Fruit fly (Drosophila melanogaster): ENCODE measurements around the gene CG18048.

CG18048 gene

dm6 chr3R:6395572-6396295 lies 49.8 kb downstream of the CG18048 start (continued):
- TF ChIP-seq CG4318 (GFP tag; optimal IDR thresholded peaks at IDR 0.05) (peak; percentile 11), fd85E (GFP tag; optimal IDR thresholded peaks at IDR 0.05) (no peak), Hr39 (GFP tag; optimal IDR thresholded peaks at IDR 0.05) (peak; percentile 78), Hr38 (GFP tag; optimal IDR thresholded peaks at IDR 0.05) (no peak), CG1621 (tag; optimal IDR thresholded peaks at IDR 0.05) (no peak), CG16779 (tag; optimal IDR thresholded peaks at IDR 0.05) (no peak), Lpt (GFP tag; optimal IDR thresholded peaks at IDR 0.05) (no peak), lz (GFP tag; optimal IDR thresholded peaks at IDR 0.05) (peak; percentile 76), CG6792 (GFP tag; optimal IDR thresholded peaks at IDR 0.05) (peak; percentile 67), dsx (GFP tag; optimal IDR thresholded peaks at IDR 0.05; ENCODE audit: poor library complexity, severe bottlenecking) (peak; percentile 73), CG11902 (GFP tag; optimal IDR thresholded peaks at IDR 0.05) (peak; percentile 61), eg (GFP tag; IDR thresholded peaks at IDR 0.05) (no peak), ss (GFP tag; optimal IDR thresholded peaks at IDR 0.05) (peak in 1 of 2 experiments; percentile 19), net (GFP tag; optimal IDR thresholded peaks at IDR 0.05) (peak; percentile 38), Ets96B (tag; optimal IDR thresholded peaks at IDR 0.05) (peak; percentile 53), vri (GFP tag; optimal IDR thresholded peaks at IDR 0.05) (peak; percentile 92), Met (GFP tag; optimal IDR thresholded peaks at IDR 0.05) (peak; percentile 78), Smox (GFP tag; optimal IDR thresholded peaks at IDR 0.05) (peak; percentile 78), fd59A (GFP tag; optimal IDR thresholded peaks at IDR 0.05) (peak; percentile 24), svp (GFP tag) (peak; percentile 91), esn (GFP tag; optimal IDR thresholded peaks at IDR 0.05) (peak; percentile 85), CG3919 (GFP tag; optimal IDR thresholded peaks at IDR 0.05) (no peak), OdsH (GFP tag; optimal IDR thresholded peaks at IDR 0.05) (peak; percentile 48), acj6 (GFP tag; optimal IDR thresholded peaks at IDR 0.05) (peak; percentile 70), CG10631 (GFP tag; optimal IDR thresholded peaks at IDR 0.05) (peak; percentile 48), dac (GFP tag; optimal IDR thresholded peaks at IDR 0.05) (no peak), CG32006 (GFP tag; optimal IDR thresholded peaks at IDR 0.05) (peak; percentile 55), Ets21C (GFP tag; optimal IDR thresholded peaks at IDR 0.05) (peak; percentile 70), Sox102F (GFP tag; optimal IDR thresholded peaks at IDR 0.05) (peak; percentile 80), CG8119 (GFP tag; IDR thresholded peaks at IDR 0.05) (0 out of 3 replicates have a peak, but pooled peaks have one; percentile 10), Blimp-1 (GFP tag; optimal IDR thresholded peaks at IDR 0.05) (peak; percentile 27), spab (GFP tag; optimal IDR thresholded peaks at IDR 0.05) (peak; percentile 8), Sox15 (GFP tag; optimal IDR thresholded peaks at IDR 0.05) (peak; percentile 45), pdm3 (GFP tag; optimal IDR thresholded peaks at IDR 0.05) (peak; percentile 55)

dm6 chr3R:6396613-6397012 lies 50.7 kb downstream of the CG18048 start:
- TF ChIP-seq Eip78C (GFP tag), result peak; percentile 22
- TF ChIP-seq svp (GFP tag), result peak; percentile 91
- no peak for TF ChIP-seq CG8632 (GFP tag; optimal IDR thresholded peaks at IDR 0.05)
- TF ChIP-seq CG6854 (GFP tag; optimal IDR thresholded peaks at IDR 0.05), result no peak
- TF ChIP-seq acj6 (GFP tag; optimal IDR thresholded peaks at IDR 0.05), result no peak
- TF ChIP-seq CG8119 (GFP tag; IDR thresholded peaks at IDR 0.05), result no peak
- no peak for TF ChIP-seq CG6808 (GFP tag; optimal IDR thresholded peaks at IDR 0.05)
- no peak for TF ChIP-seq dsx (GFP tag; optimal IDR thresholded peaks at IDR 0.05; ENCODE audit: poor library complexity, severe bottlenecking)
